Fruit fly (Drosophila melanogaster): ENCODE measurements around the gene fon.

DNA sequence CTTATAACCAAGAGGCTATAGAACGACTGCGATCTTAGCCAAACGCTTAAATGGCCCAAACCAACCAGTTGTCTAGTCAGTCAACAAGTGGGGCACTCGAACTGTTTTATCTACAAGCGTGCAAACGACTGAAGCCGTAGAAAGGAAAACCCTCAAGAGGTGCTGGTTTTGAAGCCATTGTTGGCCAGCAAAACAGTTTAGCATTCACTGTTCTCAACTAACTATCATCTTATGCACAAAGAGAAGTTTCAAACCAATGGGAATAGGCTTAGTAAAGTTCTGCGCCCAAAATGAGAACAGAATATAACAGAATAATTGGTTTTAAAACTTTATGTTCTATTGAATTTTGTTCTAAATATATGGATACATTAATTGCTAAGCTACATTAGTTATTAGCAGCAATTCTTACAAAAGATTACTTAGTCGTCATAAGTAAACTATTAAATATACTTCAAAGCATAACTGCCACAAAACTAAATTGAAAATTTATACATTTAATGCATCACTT is 7.8 kb upstream of the fon start, which contains the start of gene CG31798:
- peak; percentile 65 for TF ChIP-seq gl (tag; optimal IDR thresholded peaks at IDR 0.05)
- no peak for TF ChIP-seq Snoo (tag; optimal IDR thresholded peaks at IDR 0.05)
- TF ChIP-seq CG8159 (tag; optimal IDR thresholded peaks at IDR 0.05) = no peak
- TF ChIP-seq fd96Ca (GFP tag; IDR thresholded peaks at IDR 0.05) = no peak
- no peak for TF ChIP-seq Pif1B (GFP tag; optimal IDR thresholded peaks at IDR 0.05)
- TF ChIP-seq CG10348 (GFP tag; IDR thresholded peaks at IDR 0.05) = no peak
- no peak for TF ChIP-seq rn (GFP tag; IDR thresholded peaks at IDR 0.05)
- 0 out of 3 replicates have a peak, but pooled peaks have one; percentile 8 for TF ChIP-seq CG4496 (GFP tag; IDR thresholded peaks at IDR 0.05)
- no peak for TF ChIP-seq CG12605 (GFP tag; IDR thresholded peaks at IDR 0.05)
- no peak for TF ChIP-seq CG34367 (tag; optimal IDR thresholded peaks at IDR 0.05)
- no peak for TF ChIP-seq CG8301 (tag; optimal IDR thresholded peaks at IDR 0.05)
- no peak for TF ChIP-seq Pif1A (GFP tag; optimal IDR thresholded peaks at IDR 0.05)
- TF ChIP-seq Ets98B (GFP tag; IDR thresholded peaks at IDR 0.05) = no peak
- no peak for TF ChIP-seq EcR (GFP tag; optimal IDR thresholded peaks at IDR 0.05)
